Worm (Caenorhabditis elegans) whole organism, L2 larva: Measurements from ENCODE around the gene R08A2.5.
"Not testable (repeated sequence)": the region's sequence is repeated elsewhere in the genome, so short reads cannot be mapped to it uniquely, and the experiment has no call there.

Experiments used
- C34F6.9 ChIP-seq: fragments of 150-350 bp; optimal IDR thresholded peaks from 2 replicates; lab custom pipeline; 2014; ENCODE audit warnings: missing biosample characterization, missing genetic modification characterization
- F13H6.1 ChIP-seq: sonication (generic microtip); optimal IDR thresholded peaks from 2 replicates; lab custom pipeline; 2016; ENCODE audit warnings: missing genetic modification characterization, missing compliant biosample characterization
- R02D3.7 ChIP-seq: fragments of 150-350 bp; optimal IDR thresholded peaks from 2 replicates; lab custom pipeline; 2014; ENCODE audit warnings: missing biosample characterization, missing genetic modification characterization
- Y55F3AM.14 ChIP-seq: fragments of 200-800 bp; sonication (Bioruptor generic); optimal IDR thresholded peaks from 2 replicates; lab custom pipeline; 2018; ENCODE audit warnings: mild to moderate bottlenecking, missing genetic modification characterization, missing compliant biosample characterization
- ZK546.5 ChIP-seq: sonication (generic microtip); optimal IDR thresholded peaks from 2 replicates; lab custom pipeline; 2017; ENCODE audit warnings: missing biosample characterization, missing genetic modification characterization
- alr-1 ChIP-seq: fragments of 150-350 bp; optimal IDR thresholded peaks from 2 replicates; lab custom pipeline; 2014; ENCODE audit warnings: missing biosample characterization, missing genetic modification characterization
- aly-2 ChIP-seq: fragments of 150-350 bp; optimal IDR thresholded peaks from 2 replicates; lab custom pipeline; 2014; ENCODE audit warnings: missing biosample characterization, missing genetic modification characterization
- ceh-16 ChIP-seq: fragments of 150-350 bp; optimal IDR thresholded peaks from 2 replicates; lab custom pipeline; 2014; ENCODE audit warnings: missing biosample characterization, missing genetic modification characterization
- elt-1 ChIP-seq: fragments of 150-350 bp; optimal IDR thresholded peaks from 2 replicates; lab custom pipeline; 2014; ENCODE audit warnings: missing biosample characterization, missing genetic modification characterization
- elt-3 ChIP-seq: sonication (generic microtip); optimal IDR thresholded peaks from 2 replicates; lab custom pipeline; 2017; ENCODE audit warnings: missing biosample characterization, missing genetic modification characterization
- fos-1 ChIP-seq: fragments of 150-350 bp; optimal IDR thresholded peaks from 2 replicates; lab custom pipeline; 2014; ENCODE audit warnings: missing biosample characterization, missing genetic modification characterization
- lin-39 ChIP-seq: fragments of 150-350 bp; optimal IDR thresholded peaks from 2 replicates; lab custom pipeline; 2014; ENCODE audit warnings: missing biosample characterization, missing genetic modification reagents, missing genetic modification characterization
- mab-5 ChIP-seq: fragments of 150-350 bp; optimal IDR thresholded peaks from 2 replicates; lab custom pipeline; 2014; ENCODE audit warnings: missing biosample characterization, missing genetic modification characterization
- mdl-1 ChIP-seq, 2 experiments: fragments of 150-350 bp in 1 of 2; sonication (generic microtip) in 1 of 2; optimal IDR thresholded peaks; 2 replicates each; lab custom pipeline; 2017; ENCODE audit warnings: missing biosample characterization in 2 of 2, missing genetic modification characterization in 2 of 2
- nhr-10 ChIP-seq: sonication (generic microtip); optimal IDR thresholded peaks from 2 replicates; lab custom pipeline; 2017; ENCODE audit warnings: missing biosample characterization, missing genetic modification characterization
- nhr-129 ChIP-seq: fragments of 150-350 bp; optimal IDR thresholded peaks from 2 replicates; lab custom pipeline; 2014; ENCODE audit warnings: missing biosample characterization, missing genetic modification characterization
- nhr-21 ChIP-seq: fragments of 150-350 bp; optimal IDR thresholded peaks from 2 replicates; lab custom pipeline; 2014; ENCODE audit warnings: missing biosample characterization, missing genetic modification characterization
- nhr-237 ChIP-seq: fragments of 150-350 bp; optimal IDR thresholded peaks from 2 replicates; lab custom pipeline; 2014; ENCODE audit warnings: missing biosample characterization, missing genetic modification characterization
- nhr-25 ChIP-seq: fragments of 150-350 bp; sonication (generic microtip); optimal IDR thresholded peaks from 3 replicates; lab custom pipeline; 2014; ENCODE audit warnings: missing biosample characterization, missing genetic modification characterization
- nhr-77 ChIP-seq: fragments of 150-350 bp; optimal IDR thresholded peaks from 2 replicates; lab custom pipeline; 2014; ENCODE audit warnings: missing biosample characterization, missing genetic modification characterization
- peb-1 ChIP-seq: fragments of 150-350 bp; optimal IDR thresholded peaks from 2 replicates; lab custom pipeline; 2014; ENCODE audit warnings: missing biosample characterization, missing genetic modification characterization
- sem-4 ChIP-seq: fragments of 150-350 bp; optimal IDR thresholded peaks from 2 replicates; lab custom pipeline; 2014; ENCODE audit warnings: missing biosample characterization, missing genetic modification reagents, missing genetic modification characterization
- snpc-4 ChIP-seq: fragments of 150-350 bp; optimal IDR thresholded peaks from 2 replicates; lab custom pipeline; 2014; ENCODE audit warnings: missing biosample characterization, missing genetic modification characterization
- unc-55 ChIP-seq: fragments of 150-350 bp; sonication (generic microtip); optimal IDR thresholded peaks from 3 replicates; lab custom pipeline; 2014; ENCODE audit warnings: missing biosample characterization, missing genetic modification reagents, missing genetic modification characterization
- zag-1 ChIP-seq: fragments of 150-350 bp; optimal IDR thresholded peaks from 2 replicates; lab custom pipeline; 2014; ENCODE audit warnings: missing biosample characterization, missing genetic modification characterization
- ztf-11 ChIP-seq: sonication (generic microtip); optimal IDR thresholded peaks from 2 replicates; lab custom pipeline; 2017; ENCODE audit warnings: missing biosample characterization, missing genetic modification characterization
- ztf-4 ChIP-seq: fragments of 150-350 bp; optimal IDR thresholded peaks from 2 replicates; lab custom pipeline; 2014; ENCODE audit warnings: missing biosample characterization, missing genetic modification characterization

Gene R08A2.5

ce11 chrV:14741233-14741632 lies 28.8 kb downstream of the R08A2.5 start, which contains the start of gene Y50E8A.6:
Y50E8A.6 (minus strand) TSS chrV:14741333.
- TF ChIP-seq lin-39 = no peak
- TF ChIP-seq unc-55 (GFP tag; lab: Kevin White, UChicago) = no peak

ce11 chrV:14744824-14745223 lies 32.4 kb downstream of the R08A2.5 start:
- no peak for TF ChIP-seq nhr-10 (tag; lab: Kevin White, UChicago)
- TF ChIP-seq nhr-21 (tag; lab: Kevin White, UChicago) = no peak
- TF ChIP-seq fos-1 = no peak
- TF ChIP-seq C34F6.9 (tag; lab: Kevin White, UChicago) = no peak
- TF ChIP-seq zag-1 (tag; lab: Kevin White, UChicago) = no peak

- TF ChIP-seq elt-1 (tag; lab: Kevin White, UChicago) = no peak
- TF ChIP-seq C34F6.9 (tag; lab: Kevin White, UChicago) = no peak
- TF ChIP-seq mdl-1 (tag; optimal IDR thresholded peaks at IDR 0.05; lab: Kevin White, UChicago) = no peak
- no peak for TF ChIP-seq ztf-4 (tag; lab: Kevin White, UChicago)
- TF ChIP-seq nhr-129 (tag; lab: Kevin White, UChicago) = no peak
- no peak for TF ChIP-seq R02D3.7 (tag; lab: Kevin White, UChicago)
- TF ChIP-seq mab-5 (tag; lab: Kevin White, UChicago) = no peak
- TF ChIP-seq ceh-16 (tag; lab: Kevin White, UChicago) = no peak
- TF ChIP-seq nhr-25 = no peak
- no peak for TF ChIP-seq zag-1 (tag; lab: Kevin White, UChicago)
- no peak for TF ChIP-seq Y55F3AM.14 (GFP tag; lab: Kevin White, UChicago)
- TF ChIP-seq ztf-11 (tag; lab: Kevin White, UChicago) = no peak
- TF ChIP-seq alr-1 = no peak
- TF ChIP-seq unc-55 (GFP tag; lab: Kevin White, UChicago) = no peak
Measured at ce11 chrV:14746975-14747374, 34.6 kb downstream of the R08A2.5 start.

ce11 chrV:14748608-14749137 lies 36.3 kb downstream of the R08A2.5 start, which contains the start of the genes lipl-8 and Y50E8A.22:
lipl-8 (minus strand) TSS chrV:14748708.
Y50E8A.22 (minus strand) TSS chrV:14749087.
- TF ChIP-seq nhr-237 (tag; lab: Kevin White, UChicago) (no peak), ztf-4 (tag; lab: Kevin White, UChicago) (no peak), snpc-4 (tag; lab: Kevin White, UChicago) (no peak), lin-39 (no peak), nhr-21 (tag; lab: Kevin White, UChicago) (no peak), nhr-77 (tag; lab: Kevin White, UChicago) (no peak), elt-3 (tag; lab: Kevin White, UChicago) (no peak), peb-1 (no peak)

ce11 chrV:14750357-14750756 lies 37.9 kb downstream of the R08A2.5 start, which contains the start of gene nspa-10:
nspa-10 (minus strand) TSS chrV:14750457.
- not testable (repeated sequence) for TF ChIP-seq F13H6.1 (tag; lab: Kevin White, UChicago); sem-4 (tag; lab: Kevin White, UChicago); aly-2

- TF ChIP-seq nhr-237 (tag; lab: Kevin White, UChicago) (no peak), ZK546.5 (tag; lab: Kevin White, UChicago) (no peak), elt-1 (tag; lab: Kevin White, UChicago) (no peak), fos-1 (no peak)
Measured at ce11 chrV:14762563-14762962, 50.1 kb downstream of the R08A2.5 start.

- TF ChIP-seq ceh-16 (tag; lab: Kevin White, UChicago) = no peak
Measured at ce11 chrV:14763582-14763981, 51.2 kb downstream of the R08A2.5 start.
